Fruit fly (Drosophila melanogaster) whole organism, embryonic: ENCODE data around the gene Surf1.

ENCODE experiments used
- Atf-2 ChIP-seq: fragments of 200-800 bp; sonication (Bioruptor generic); optimal IDR thresholded peaks from 2 replicates; lab custom pipeline; 2016; ENCODE audit warnings: missing biosample characterization, missing genetic modification characterization
- Awh ChIP-seq: fragments of 200-800 bp; sonication (Bioruptor generic); IDR thresholded peaks from 2 replicates; pipeline ENCODE4, ENCODE4 v1.3.6; 2022; ENCODE audit warnings: missing biosample characterization, missing genetic modification characterization
- CG11398 ChIP-seq: fragments of 200-800 bp; sonication (Bioruptor generic); optimal IDR thresholded peaks from 2 replicates; lab custom pipeline; 2016; ENCODE audit warnings: missing biosample characterization, missing genetic modification characterization
- CG11560 ChIP-seq: fragments of 200-800 bp; sonication (Bioruptor generic); IDR thresholded peaks from 3 replicates; pipeline ENCODE4 v1.3.6; 2022; ENCODE audit warnings: missing biosample characterization, missing genetic modification characterization
- CG11695 ChIP-seq: fragments of 200-800 bp; sonication (Bioruptor generic); IDR thresholded peaks from 3 replicates; pipeline ENCODE4 v1.3.6; 2022; ENCODE audit warnings: missing biosample characterization, missing genetic modification characterization
- CG12219 ChIP-seq: fragments of 200-800 bp; sonication (Bioruptor generic); optimal IDR thresholded peaks from 3 replicates; lab custom pipeline; 2018; ENCODE audit warnings: missing biosample characterization, mild to moderate bottlenecking, missing genetic modification characterization
- CG1233 ChIP-seq: fragments of 200-800 bp; sonication (Bioruptor generic); optimal IDR thresholded peaks from 4 replicates; lab custom pipeline; 2018; ENCODE audit warnings: missing biosample characterization, mild to moderate bottlenecking, missing genetic modification characterization
- CG15011 ChIP-seq: fragments of 200-800 bp; sonication (Bioruptor generic); optimal IDR thresholded peaks from 3 replicates; lab custom pipeline; 2018; ENCODE audit warnings: missing biosample characterization, mild to moderate bottlenecking, missing genetic modification characterization
- CG1602 ChIP-seq: fragments of 200-800 bp; sonication (Bioruptor generic); optimal IDR thresholded peaks from 3 replicates; lab custom pipeline; 2016; ENCODE audit warnings: missing biosample characterization, missing genetic modification characterization
- CG17186 ChIP-seq: fragments of 200-800 bp; sonication (Bioruptor generic); optimal IDR thresholded peaks from 3 replicates; lab custom pipeline; 2017; ENCODE audit warnings: missing biosample characterization, missing genetic modification reagents, missing genetic modification characterization
- CG17328 ChIP-seq: fragments of 200-800 bp; sonication (Bioruptor generic); IDR thresholded peaks from 2 replicates; pipeline ENCODE4 v1.3.6; 2022; ENCODE audit warnings: missing biosample characterization, missing genetic modification characterization
- CG17385 ChIP-seq: fragments of 200-800 bp; sonication (Bioruptor generic); optimal IDR thresholded peaks from 3 replicates; lab custom pipeline; 2018; ENCODE audit warnings: missing biosample characterization, mild to moderate bottlenecking, missing genetic modification characterization
- CG17802 ChIP-seq: fragments of 200-800 bp; sonication (Bioruptor generic); optimal IDR thresholded peaks from 2 replicates; lab custom pipeline; 2018; ENCODE audit warnings: missing biosample characterization, mild to moderate bottlenecking, missing genetic modification characterization, moderate library complexity
- CG17829 ChIP-seq: fragments of 200-800 bp; optimal IDR thresholded peaks from 2 replicates; lab custom pipeline; 2019; ENCODE audit warnings: missing biosample characterization, mild to moderate bottlenecking, missing genetic modification characterization, moderate library complexity
- CG2202 ChIP-seq: fragments of 200-800 bp; sonication (Bioruptor generic); optimal IDR thresholded peaks from 2 replicates; lab custom pipeline; 2018; ENCODE audit warnings: missing biosample characterization, mild to moderate bottlenecking, missing genetic modification characterization
- CG33557 ChIP-seq: fragments of 200-800 bp; sonication (Bioruptor generic); optimal IDR thresholded peaks from 2 replicates; lab custom pipeline; 2019; ENCODE audit warnings: missing biosample characterization, mild to moderate bottlenecking, missing genetic modification characterization, moderate library complexity
- CG4854 ChIP-seq: fragments of 200-800 bp; sonication (Bioruptor generic); optimal IDR thresholded peaks from 2 replicates; lab custom pipeline; 2016; ENCODE audit warnings: missing biosample characterization, missing genetic modification characterization, inconsistent platforms
- CG6765 ChIP-seq: fragments of 200-800 bp; sonication (Bioruptor generic); optimal IDR thresholded peaks from 3 replicates; lab custom pipeline; 2017; ENCODE audit warnings: missing biosample characterization, mild to moderate bottlenecking, missing genetic modification characterization
- CG7271 ChIP-seq: fragments of 200-800 bp; sonication (Bioruptor generic); optimal IDR thresholded peaks from 2 replicates; lab custom pipeline; 2018; ENCODE audit warnings: missing biosample characterization, mild to moderate bottlenecking, missing genetic modification characterization, moderate library complexity
- CG7839 ChIP-seq: fragments of 200-800 bp; sonication (Bioruptor generic); optimal IDR thresholded peaks from 3 replicates; lab custom pipeline; 2018; ENCODE audit warnings: missing biosample characterization, mild to moderate bottlenecking, missing genetic modification characterization, moderate library complexity
- CG8359 ChIP-seq: fragments of 200-800 bp; sonication (Bioruptor generic); optimal IDR thresholded peaks from 2 replicates; lab custom pipeline; 2017; ENCODE audit warnings: missing biosample characterization, mild to moderate bottlenecking, missing genetic modification characterization, borderline replicate concordance
- CG9727 ChIP-seq: fragments of 200-800 bp; sonication (Bioruptor generic); optimal IDR thresholded peaks from 3 replicates; lab custom pipeline; 2017; ENCODE audit warnings: missing biosample characterization, mild to moderate bottlenecking, missing genetic modification characterization
- CHES-1-like ChIP-seq: fragments of 200-800 bp; sonication (Bioruptor generic); optimal IDR thresholded peaks from 2 replicates; lab custom pipeline; 2016; ENCODE audit warnings: missing biosample characterization, missing genetic modification characterization
- Camta ChIP-seq: fragments of 200-800 bp; sonication (Bioruptor generic); optimal IDR thresholded peaks from 2 replicates; lab custom pipeline; 2016; ENCODE audit warnings: missing biosample characterization, missing genetic modification characterization
- Chrac-16 ChIP-seq: fragments of 200-800 bp; sonication (Bioruptor generic); optimal IDR thresholded peaks from 3 replicates; lab custom pipeline; 2016; ENCODE audit warnings: missing biosample characterization, missing genetic modification characterization
- D ChIP-seq, 2 experiments: fragments of 200-800 bp in 1 of 2; fragments of >200 bp in 1 of 2; sonication (Bioruptor generic) in 1 of 2; optimal IDR thresholded peaks; 2 replicates in 1 of 2; 3 replicates in 1 of 2; lab custom pipeline; 2017; ENCODE audit warnings: mild to moderate bottlenecking in 1 of 2, missing biosample characterization in 1 of 2, missing genetic modification characterization in 1 of 2, missing genetic modification reagents in 1 of 2
- Deaf1 ChIP-seq: fragments of 200-800 bp; optimal IDR thresholded peaks from 3 replicates; lab custom pipeline; 2019; ENCODE audit warnings: missing biosample characterization, mild to moderate bottlenecking, missing genetic modification characterization, moderate library complexity
- Drgx ChIP-seq: fragments of 200-800 bp; sonication (Bioruptor generic); IDR thresholded peaks from 2 replicates; pipeline ENCODE4 v1.3.6; 2022; ENCODE audit warnings: missing biosample characterization, missing genetic modification characterization
- E2f1 ChIP-seq: fragments of 200-800 bp; sonication (Bioruptor generic); IDR thresholded peaks from 2 replicates; pipeline ENCODE4 v1.3.6; 2022; ENCODE audit warnings: missing biosample characterization, missing genetic modification characterization
- E2f2 ChIP-seq: fragments of 200-800 bp; sonication (Bioruptor generic); IDR thresholded peaks from 2 replicates; pipeline ENCODE4 v1.3.6; 2022; ENCODE audit warnings: missing biosample characterization, missing genetic modification characterization
- Lim3 ChIP-seq: fragments of 200-800 bp; sonication (Bioruptor generic); IDR thresholded peaks from 2 replicates; pipeline ENCODE4 v1.3.6; 2022; ENCODE audit warnings: missing biosample characterization, missing genetic modification characterization
- Mad ChIP-seq: fragments of 200-800 bp; sonication (Bioruptor generic); optimal IDR thresholded peaks from 2 replicates; lab custom pipeline; 2016; ENCODE audit warnings: missing biosample characterization, missing genetic modification characterization
- Med ChIP-seq: fragments of 200-800 bp; sonication (Bioruptor generic); peaks from one replicate; lab custom pipeline; 2016; ENCODE audit warnings: missing biosample characterization, missing genetic modification characterization, mild to moderate bottlenecking, inconsistent platforms, moderate library complexity
- Oli ChIP-seq: fragments of 200-800 bp; sonication (Bioruptor generic); optimal IDR thresholded peaks from 2 replicates; lab custom pipeline; 2018; ENCODE audit warnings: missing biosample characterization, mild to moderate bottlenecking, missing genetic modification characterization, moderate library complexity
- Ravus ChIP-seq: fragments of 200-800 bp; sonication (Bioruptor generic); IDR thresholded peaks from 2 replicates; pipeline ENCODE4 v1.3.6; 2022; ENCODE audit warnings: missing biosample characterization, missing genetic modification characterization
- Six4 ChIP-seq: fragments of 200-800 bp; sonication (Bioruptor generic); optimal IDR thresholded peaks from 2 replicates; lab custom pipeline; 2016; ENCODE audit warnings: missing biosample characterization, missing genetic modification characterization
- Xrp1 ChIP-seq: fragments of 200-800 bp; sonication (Bioruptor generic); IDR thresholded peaks from 2 replicates; pipeline ENCODE4 v1.3.6; 2022; ENCODE audit warnings: missing biosample characterization, missing genetic modification characterization
- danr ChIP-seq: fragments of 200-800 bp; sonication (Bioruptor generic); IDR thresholded peaks from 2 replicates; pipeline ENCODE4 v1.3.6; 2022; ENCODE audit warnings: missing biosample characterization, missing genetic modification characterization
- emc ChIP-seq: fragments of 200-800 bp; sonication (Bioruptor generic); optimal IDR thresholded peaks from 2 replicates; lab custom pipeline; 2016; ENCODE audit warnings: missing biosample characterization, missing genetic modification characterization
- gcm ChIP-seq: fragments of 200-800 bp; sonication (Bioruptor generic); optimal IDR thresholded peaks from 2 replicates; lab custom pipeline; 2019; ENCODE audit warnings: missing biosample characterization, mild to moderate bottlenecking, missing genetic modification characterization, moderate library complexity
- gcm2 ChIP-seq: fragments of 200-800 bp; sonication (Bioruptor generic); optimal IDR thresholded peaks from 2 replicates; lab custom pipeline; 2016; ENCODE audit warnings: missing biosample characterization, missing genetic modification characterization
- gem ChIP-seq: fragments of 200-800 bp; sonication (Bioruptor generic); optimal IDR thresholded peaks from 2 replicates; lab custom pipeline; 2019; ENCODE audit warnings: missing biosample characterization, mild to moderate bottlenecking, missing genetic modification characterization, moderate library complexity
- nerfin-2 ChIP-seq: fragments of 200-800 bp; sonication (Bioruptor generic); IDR thresholded peaks from 2 replicates; pipeline ENCODE4 v1.3.6; 2022; ENCODE audit warnings: missing biosample characterization, missing genetic modification characterization; ENCODE audit not compliant: partially characterized antibody
- p53 ChIP-seq: fragments of 200-800 bp; sonication (Bioruptor generic); optimal IDR thresholded peaks from 2 replicates; lab custom pipeline; 2016; ENCODE audit warnings: missing biosample characterization, missing genetic modification characterization
- psq ChIP-seq: fragments of 200-800 bp; sonication (Bioruptor generic); optimal IDR thresholded peaks from 2 replicates; lab custom pipeline; 2017; ENCODE audit warnings: missing biosample characterization, missing genetic modification characterization
- pum ChIP-seq: fragments of 200-800 bp; sonication (Bioruptor generic); optimal IDR thresholded peaks from 2 replicates; lab custom pipeline; 2016; ENCODE audit warnings: missing biosample characterization, missing genetic modification characterization
- sisA ChIP-seq: fragments of 200-800 bp; sonication (Bioruptor generic); IDR thresholded peaks from 2 replicates; pipeline ENCODE4 v1.3.6; 2022; ENCODE audit warnings: missing biosample characterization, missing genetic modification characterization
- slp2 ChIP-seq: fragments of 200-800 bp; sonication (Bioruptor generic); optimal IDR thresholded peaks from 2 replicates; lab custom pipeline; 2016; ENCODE audit warnings: missing biosample characterization, missing genetic modification characterization
- tll ChIP-seq, 2 experiments: fragments of 200-800 bp in 1 of 2; fragments of >200 bp in 1 of 2; sonication (Bioruptor generic) in 1 of 2; optimal IDR thresholded peaks; 2 replicates each; lab custom pipeline; 2017 to 2019; ENCODE audit warnings: missing biosample characterization in 2 of 2, missing genetic modification characterization in 2 of 2, mild to moderate bottlenecking in 1 of 2, moderate library complexity in 1 of 2
- ttk ChIP-seq: fragments of 200-800 bp; sonication (Bioruptor generic); IDR thresholded peaks from 2 replicates; pipeline ENCODE4 v2.1.2; 2022; ENCODE audit warnings: missing biosample characterization, missing genetic modification characterization
- vfl ChIP-seq: fragments of 200-800 bp; sonication (Bioruptor generic); optimal IDR thresholded peaks from 2 replicates; lab custom pipeline; 2016; ENCODE audit warnings: missing biosample characterization, missing genetic modification characterization

Surf1 gene

DNA sequence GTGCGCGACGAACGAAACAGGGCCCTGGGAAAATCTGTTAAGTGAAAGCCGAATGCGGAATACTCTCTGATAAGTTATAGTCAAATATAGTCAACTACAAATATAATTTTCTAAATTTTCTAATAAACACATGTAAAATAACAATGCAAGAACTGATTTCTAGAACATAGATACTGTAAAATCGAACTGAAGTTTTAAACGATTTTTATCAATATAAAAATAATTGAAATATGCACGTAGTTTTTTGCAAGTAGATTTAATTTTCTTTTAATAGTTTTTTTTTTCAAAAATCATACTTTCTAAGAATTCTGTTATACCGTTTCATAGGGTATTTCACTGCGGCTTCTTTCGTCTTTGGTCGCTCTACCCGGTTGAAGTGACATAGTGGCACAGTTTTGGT lies 50.2 kb downstream of the Surf1 start (continued):
- peak; percentile 52 for TF ChIP-seq psq (GFP tag; lab: Kevin White, UChicago)
- TF ChIP-seq Drgx (GFP tag; lab: Robert Waterston, UW): peak; percentile 64
- TF ChIP-seq CG4854 (GFP tag; lab: Kevin White, UChicago): peak; percentile 21
- TF ChIP-seq gcm2 (GFP tag; lab: Kevin White, UChicago): peak; percentile 52
- no peak for TF ChIP-seq Lim3 (GFP tag; lab: Robert Waterston, UW)
- peak; percentile 67 for TF ChIP-seq danr
- peak; percentile 66 for TF ChIP-seq CG1602 (GFP tag; lab: Kevin White, UChicago)
- TF ChIP-seq vfl (GFP tag; lab: Kevin White, UChicago): no peak
- no peak for TF ChIP-seq CG7271 (tag; lab: Kevin White, UChicago)
- TF ChIP-seq gcm: peak; percentile 79
- no peak for TF ChIP-seq CG11398 (GFP tag; lab: Kevin White, UChicago)
- peak; percentile 77 for TF ChIP-seq Six4 (GFP tag; lab: Kevin White, UChicago)
- TF ChIP-seq Oli (tag; lab: Kevin White, UChicago): peak; percentile 93
- TF ChIP-seq CG17802 (tag; lab: Kevin White, UChicago): peak; percentile 32
- TF ChIP-seq p53 (GFP tag; lab: Kevin White, UChicago): no peak
- TF ChIP-seq tll (GFP tag; optimal IDR thresholded peaks at IDR 0.05; lab: Kevin White, UChicago): no peak
- TF ChIP-seq gem (tag; lab: Kevin White, UChicago): peak; percentile 93
- TF ChIP-seq CG2202 (tag; lab: Kevin White, UChicago): peak; percentile 50
- TF ChIP-seq Xrp1: peak; percentile 82
- peak; percentile 55 for TF ChIP-seq Deaf1
- peak; percentile 44 for TF ChIP-seq pum (GFP tag; lab: Kevin White, UChicago)
- TF ChIP-seq CG8359 (GFP tag; lab: Kevin White, UChicago): peak; percentile 38
- no peak for TF ChIP-seq Ravus (GFP tag; lab: Robert Waterston, UW)
- peak; percentile 51 for TF ChIP-seq CG33557 (GFP tag; lab: Kevin White, UChicago)
- peak; percentile 73 for TF ChIP-seq ttk (GFP tag; lab: Robert Waterston, UW)
- peak; percentile 75 for TF ChIP-seq Med (GFP tag; lab: Kevin White, UChicago)
- peak; percentile 54 for TF ChIP-seq Chrac-16 (GFP tag; lab: Kevin White, UChicago)
- peak; percentile 94 for TF ChIP-seq CG7839 (tag; lab: Kevin White, UChicago)
- TF ChIP-seq sisA (GFP tag; lab: Robert Waterston, UW): peak; percentile 66
- peak; percentile 82; the same call in 1 of the 3 replicates for TF ChIP-seq CG11695 (GFP tag; lab: Robert Waterston, UW)
- TF ChIP-seq CG1233 (GFP tag; lab: Kevin White, UChicago): peak; percentile 78
- peak; percentile 75 for TF ChIP-seq CG15011
- peak; percentile 65 for TF ChIP-seq CG17829 (tag; lab: Kevin White, UChicago)
- TF ChIP-seq Atf-2: peak; percentile 50
- peak; percentile 54; the same call in 1 of the 2 replicates for TF ChIP-seq Awh
- TF ChIP-seq nerfin-2 (GFP tag; lab: Robert Waterston, UW): no peak
- no peak for TF ChIP-seq CHES-1-like (GFP tag; lab: Kevin White, UChicago)
- no peak for TF ChIP-seq CG17186 (GFP tag; lab: Kevin White, UChicago)
- peak; percentile 55; the same call in 1 of the 2 replicates for TF ChIP-seq E2f2 (GFP tag; lab: Robert Waterston, UW)
- TF ChIP-seq CG11560 (tag; lab: Robert Waterston, UW): peak; percentile 56; the same call in 2 of the 3 replicates
- TF ChIP-seq D (optimal IDR thresholded peaks at IDR 0.05; lab: Kevin White, UChicago): no peak
- TF ChIP-seq D (GFP tag; optimal IDR thresholded peaks at IDR 0.05; lab: Kevin White, UChicago): peak; percentile 88
- peak; percentile 86 for TF ChIP-seq CG17385 (GFP tag; lab: Kevin White, UChicago)
- peak; percentile 76 for TF ChIP-seq CG9727 (GFP tag; lab: Kevin White, UChicago)
- peak; percentile 52 for TF ChIP-seq Mad
- TF ChIP-seq CG17328 (GFP tag; lab: Robert Waterston, UW): peak; percentile 65
- TF ChIP-seq Camta (GFP tag; lab: Kevin White, UChicago): peak; percentile 81
- TF ChIP-seq CG6765 (GFP tag; lab: Kevin White, UChicago): peak; percentile 78
- TF ChIP-seq slp2 (GFP tag; lab: Kevin White, UChicago): peak; percentile 32
- peak; percentile 68 for TF ChIP-seq E2f1 (GFP tag; lab: Robert Waterston, UW)
- no peak for TF ChIP-seq emc
- TF ChIP-seq CG12219: peak; percentile 72
